Fruit fly (Drosophila melanogaster) whole organism: ENCODE results near the gene CG12316.

ENCODE experiments used
- EcR ChIP-seq, 2 experiments: fragments of >200 bp; optimal IDR thresholded peaks; 2 replicates each; lab custom pipeline; 2017; ENCODE audit warnings: missing biosample characterization in 2 of 2, missing genetic modification characterization in 2 of 2, missing genetic modification reagents in 2 of 2
- pan ChIP-seq: fragments of >200 bp; optimal IDR thresholded peaks from 2 replicates; lab custom pipeline; 2017
- usp ChIP-seq: fragments of >200 bp; optimal IDR thresholded peaks from 2 replicates; lab custom pipeline; 2017; ENCODE audit warnings: missing biosample characterization, missing genetic modification characterization, mixed read lengths

- no peak for TF ChIP-seq pan (lab: Kevin White, UChicago)
- no peak for TF ChIP-seq EcR (GFP tag; optimal IDR thresholded peaks at IDR 0.05; lab: Kevin White, UChicago)
- no peak for TF ChIP-seq usp (GFP tag; lab: Kevin White, UChicago)
Measured at dm6 chr3L:15169795-15170194, 33.1 kb upstream of the CG12316 start.
